Worm (Caenorhabditis elegans): Measurements from ENCODE around the gene T03G6.7.

Gene T03G6.7

DNA sequence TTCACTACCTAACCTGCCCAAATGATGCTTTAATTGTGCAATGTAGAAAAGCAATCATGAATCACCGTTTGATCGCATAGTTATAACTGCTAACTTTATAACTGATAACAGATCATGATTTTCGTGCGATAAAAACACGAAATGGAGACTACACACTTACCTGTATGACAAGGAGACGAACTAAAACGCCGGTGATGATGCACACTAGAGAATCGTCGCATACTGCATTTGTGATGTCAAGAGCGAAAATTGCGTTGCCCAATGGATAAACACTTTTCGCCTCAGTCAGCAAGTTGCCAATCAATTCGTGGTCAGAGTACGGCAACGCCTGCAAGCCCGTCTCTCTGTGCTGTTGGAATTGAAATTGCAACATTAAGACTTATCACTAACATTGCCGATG lies 24.8 kb upstream of the T03G6.7 start (continued):
- TF ChIP-seq rcor-1 (GFP tag; IDR thresholded peaks at IDR 0.05) = no peak
- TF ChIP-seq athp-1 (tag; optimal IDR thresholded peaks at IDR 0.05) = no peak
- TF ChIP-seq tlf-1 (GFP tag; optimal IDR thresholded peaks at IDR 0.05) = peak; percentile 19
- TF ChIP-seq mes-4 (tag; optimal IDR thresholded peaks at IDR 0.05) = no peak
- no peak for TF ChIP-seq let-526 (GFP tag; IDR thresholded peaks at IDR 0.05)
- TF ChIP-seq nfya-2 (GFP tag; IDR thresholded peaks at IDR 0.05) = no peak
- peak; percentile 81 for TF ChIP-seq B0336.3 (GFP tag; IDR thresholded peaks at IDR 0.05)
- no peak for TF ChIP-seq ceh-27 (GFP tag; optimal IDR thresholded peaks at IDR 0.05)
- no peak for TF ChIP-seq hlh-12 (tag; optimal IDR thresholded peaks at IDR 0.05)
- peak; percentile 37 for TF ChIP-seq tbp1 (GFP tag; optimal IDR thresholded peaks at IDR 0.05)
- no peak for TF ChIP-seq lag-1 (GFP tag; IDR thresholded peaks at IDR 0.05)
- no peak for TF ChIP-seq efl-1 (GFP tag; optimal IDR thresholded peaks at IDR 0.05)
- TF ChIP-seq atf-7 (tag; optimal IDR thresholded peaks at IDR 0.05) = peak; percentile 72
- no peak for TF ChIP-seq hrde-1 (tag; optimal IDR thresholded peaks at IDR 0.05; ENCODE audit: borderline replicate concordance)
- no peak for TF ChIP-seq bed-1 (GFP tag; IDR thresholded peaks at IDR 0.05)
- TF ChIP-seq Y53G8AR.9 (GFP tag; conservative IDR thresholded peaks at IDR 0.05) = 0 out of 2 replicates have a peak, but pooled peaks have one; percentile 46
- TF ChIP-seq F49E8.2 (tag; optimal IDR thresholded peaks at IDR 0.05; ENCODE audit: insufficient read depth) = no peak
- no peak for TF ChIP-seq F23B12.7 (tag; optimal IDR thresholded peaks at IDR 0.05; ENCODE audit: insufficient read depth)
- TF ChIP-seq C17E4.6 (GFP tag; IDR thresholded peaks at IDR 0.05) = no peak
- no peak for TF ChIP-seq F52B5.7 (tag; optimal IDR thresholded peaks at IDR 0.05)
- TF ChIP-seq madf-8 (GFP tag; conservative IDR thresholded peaks at IDR 0.05) = no peak
- peak; percentile 73 to 82 for TF ChIP-seq let-607 (tag; optimal IDR thresholded peaks at IDR 0.05)
- peak; percentile 66 for TF ChIP-seq ets-4 (GFP tag; optimal IDR thresholded peaks at IDR 0.05)
- TF ChIP-seq F55B11.4 (tag; optimal IDR thresholded peaks at IDR 0.05; ENCODE audit: borderline replicate concordance, insufficient read depth) = no peak
- no peak for TF ChIP-seq attf-3 (GFP tag; conservative IDR thresholded peaks at IDR 0.05)
- TF ChIP-seq K11D2.4 (GFP tag; IDR thresholded peaks at IDR 0.05) = no peak
- no peak for TF ChIP-seq F39B2.1 (GFP tag; IDR thresholded peaks at IDR 0.05)
- peak; percentile 22 for TF ChIP-seq chd-7 (tag; optimal IDR thresholded peaks at IDR 0.05)
- no peak for TF ChIP-seq D2030.7 (GFP tag; IDR thresholded peaks at IDR 0.05)
- peak; percentile 99 for TF ChIP-seq nhr-80 (tag; optimal IDR thresholded peaks at IDR 0.05)
- TF ChIP-seq ceh-58 (GFP tag; IDR thresholded peaks at IDR 0.05) = no peak
- no peak for TF ChIP-seq unc-62 (GFP tag; optimal IDR thresholded peaks at IDR 0.05)
- no peak for TF ChIP-seq bed-2 (GFP tag; IDR thresholded peaks at IDR 0.05)
- no peak for TF ChIP-seq T07F8.4 (tag; optimal IDR thresholded peaks at IDR 0.05)
- peak; percentile 84 for TF ChIP-seq nfyb-1 (GFP tag; IDR thresholded peaks at IDR 0.05)
- TF ChIP-seq ceh-91 (GFP tag; IDR thresholded peaks at IDR 0.05) = no peak
- no peak for TF ChIP-seq ztf-18 (tag; optimal IDR thresholded peaks at IDR 0.05)
- peak; percentile 55 for TF ChIP-seq madf-10 (tag; optimal IDR thresholded peaks at IDR 0.05)
- TF ChIP-seq mel-28 (tag; optimal IDR thresholded peaks at IDR 0.05; ENCODE audit: borderline replicate concordance) = no peak
- TF ChIP-seq tbx-9 (tag; optimal IDR thresholded peaks at IDR 0.05; ENCODE audit: borderline replicate concordance) = no peak
- TF ChIP-seq lin-40 (tag; optimal IDR thresholded peaks at IDR 0.05) = peak; percentile 53
- no peak for TF ChIP-seq ceh-100 (GFP tag; IDR thresholded peaks at IDR 0.05)
- TF ChIP-seq Y95B8A.8 (GFP tag; IDR thresholded peaks at IDR 0.05) = no peak
- no peak for TF ChIP-seq snpc-1.3 (tag; optimal IDR thresholded peaks at IDR 0.05; ENCODE audit: insufficient read depth)
- no peak for TF ChIP-seq snpc-4 (GFP tag; optimal IDR thresholded peaks at IDR 0.05)
- no peak for TF ChIP-seq snpc-4 (tag; optimal IDR thresholded peaks at IDR 0.05)
- no peak for TF ChIP-seq lir-1 (GFP tag; conservative IDR thresholded peaks at IDR 0.05)
- TF ChIP-seq gei-17 (GFP tag; optimal IDR thresholded peaks at IDR 0.05) = no peak
- TF ChIP-seq F10E7.11 (tag; optimal IDR thresholded peaks at IDR 0.05) = no peak

Measured in whole organism, young adult.